Worm (Caenorhabditis elegans) whole organism, L4/young adult: Measurements from ENCODE around the gene str-139.

Experiments used
- W03F9.2 ChIP-seq: fragments of 150-350 bp; optimal IDR thresholded peaks from 2 replicates; lab custom pipeline; 2014; ENCODE audit warnings: missing biosample characterization, missing genetic modification characterization
- him-1 ChIP-seq: sonication (generic microtip); optimal IDR thresholded peaks from 2 replicates; lab custom pipeline; 2016; ENCODE audit warnings: missing genotype, missing genetic modification reagents, missing genetic modification characterization, missing compliant biosample characterization

- no peak for TF ChIP-seq him-1
- TF ChIP-seq W03F9.2: no peak
Measured at ce11 chrV:8079813-8080212, 17.8 kb upstream of the str-139 start.
